Fruit fly (Drosophila melanogaster): ENCODE measurements around the gene CG16974.

Gene CG16974

DNA sequence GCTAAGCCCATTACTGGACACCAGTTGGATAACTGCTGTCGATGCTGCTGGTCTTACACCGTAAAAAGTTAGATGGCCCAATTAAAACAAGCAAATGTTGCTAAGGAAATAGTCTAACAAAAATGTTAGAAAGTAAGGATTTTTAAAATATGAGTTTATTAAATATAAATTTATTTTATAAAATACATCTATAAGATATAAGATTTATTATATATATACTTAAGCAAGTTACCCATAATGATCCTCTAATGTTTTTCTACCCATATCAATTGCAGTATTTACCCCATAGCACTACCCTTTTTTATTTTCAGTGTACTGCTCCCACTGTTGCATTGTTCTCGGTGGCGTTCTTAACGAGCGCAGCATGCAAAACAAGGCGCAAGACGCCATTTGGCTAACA lies 45.5 kb downstream of the CG16974 start (continued):
- TF ChIP-seq dsx (GFP tag; optimal IDR thresholded peaks at IDR 0.05; ENCODE audit: poor library complexity, severe bottlenecking) (peak; percentile 80), CG3032 (tag; optimal IDR thresholded peaks at IDR 0.05) (peak; percentile 85), CG11902 (GFP tag; optimal IDR thresholded peaks at IDR 0.05) (peak; percentile 4), fkh (GFP tag; optimal IDR thresholded peaks at IDR 0.05) (no peak), CG6792 (GFP tag; optimal IDR thresholded peaks at IDR 0.05) (no peak), dac (GFP tag; optimal IDR thresholded peaks at IDR 0.05) (no peak), Ets96B (tag; optimal IDR thresholded peaks at IDR 0.05) (peak; percentile 83), esn (GFP tag; optimal IDR thresholded peaks at IDR 0.05) (peak; percentile 42), spab (GFP tag; optimal IDR thresholded peaks at IDR 0.05) (peak; percentile 71), cyc (GFP tag; optimal IDR thresholded peaks at IDR 0.05) (peak; percentile 9), CG34406 (GFP tag; optimal IDR thresholded peaks at IDR 0.05) (peak; percentile 50)

DNA sequence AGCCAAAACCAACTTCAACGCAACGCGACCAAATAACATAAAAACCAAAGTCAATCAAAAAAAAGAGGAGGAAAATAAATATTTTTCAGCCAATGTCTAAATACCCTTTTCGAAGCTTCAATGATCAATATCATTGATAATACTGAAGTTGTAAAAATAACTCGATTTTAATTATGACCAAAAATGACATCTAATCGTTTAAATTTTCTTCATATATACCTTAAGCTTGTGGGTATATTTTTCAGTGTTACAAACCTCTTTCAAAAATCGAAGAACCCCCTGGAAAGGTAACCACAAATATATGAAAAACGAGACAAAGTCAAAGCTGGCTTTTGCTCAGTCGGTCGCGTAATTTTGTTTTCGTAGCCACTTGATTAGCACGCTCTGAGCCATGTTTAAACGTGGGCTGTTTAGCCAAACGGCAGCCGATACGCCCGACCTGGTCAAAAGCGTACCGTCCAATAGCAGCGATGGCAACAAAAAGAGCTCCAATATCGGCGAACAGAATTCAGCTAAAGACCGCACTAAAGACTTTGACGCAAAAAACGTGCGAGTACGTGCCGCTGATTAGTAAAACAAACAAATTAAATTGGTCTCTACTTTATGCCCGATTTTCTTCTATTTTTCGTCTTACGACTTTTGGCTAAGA lies 46.6 kb downstream of the CG16974 start:
- peak; percentile 0 for TF ChIP-seq lz (GFP tag; optimal IDR thresholded peaks at IDR 0.05)
- TF ChIP-seq cyc (GFP tag; optimal IDR thresholded peaks at IDR 0.05), result peak; percentile 17
- TF ChIP-seq Blimp-1 (GFP tag; optimal IDR thresholded peaks at IDR 0.05), result no peak
- no peak for TF ChIP-seq Ets21C (GFP tag; optimal IDR thresholded peaks at IDR 0.05)
- TF ChIP-seq fkh (GFP tag; optimal IDR thresholded peaks at IDR 0.05), result peak; percentile 45
- TF ChIP-seq svp (GFP tag), result peak; percentile 50
- no peak; the same call in 2 of the 3 replicates for TF ChIP-seq CG6163 (GFP tag; IDR thresholded peaks at IDR 0.05)
- TF ChIP-seq spab (GFP tag; optimal IDR thresholded peaks at IDR 0.05), result no peak
- no peak for TF ChIP-seq CG8632 (GFP tag; optimal IDR thresholded peaks at IDR 0.05)
- no peak for TF ChIP-seq CG8319 (GFP tag; optimal IDR thresholded peaks at IDR 0.05)
- no peak for TF ChIP-seq CG3032 (tag; optimal IDR thresholded peaks at IDR 0.05)
- TF ChIP-seq CG9139 (GFP tag; optimal IDR thresholded peaks at IDR 0.05), result no peak
- TF ChIP-seq CG34406 (GFP tag; optimal IDR thresholded peaks at IDR 0.05), result no peak
- TF ChIP-seq esn (GFP tag; optimal IDR thresholded peaks at IDR 0.05), result peak; percentile 27
- TF ChIP-seq CG8119 (GFP tag; IDR thresholded peaks at IDR 0.05), result peak; percentile 70
- peak; percentile 36 for TF ChIP-seq topi (GFP tag; optimal IDR thresholded peaks at IDR 0.05)
- no peak for TF ChIP-seq dac (GFP tag; optimal IDR thresholded peaks at IDR 0.05)
- peak; percentile 43 for TF ChIP-seq Met (GFP tag; optimal IDR thresholded peaks at IDR 0.05)
- no peak for TF ChIP-seq CG4318 (GFP tag; optimal IDR thresholded peaks at IDR 0.05)
- TF ChIP-seq ss (GFP tag; optimal IDR thresholded peaks at IDR 0.05), result no peak
- peak; percentile 27 for TF ChIP-seq net (GFP tag; optimal IDR thresholded peaks at IDR 0.05)
- no peak for TF ChIP-seq CG6854 (GFP tag; optimal IDR thresholded peaks at IDR 0.05)
- peak; percentile 80 for TF ChIP-seq CG15336 (GFP tag; IDR thresholded peaks at IDR 0.05)
- no peak for TF ChIP-seq Sox102F (GFP tag; optimal IDR thresholded peaks at IDR 0.05)
- peak; percentile 54 for TF ChIP-seq CG3919 (GFP tag; optimal IDR thresholded peaks at IDR 0.05)
- peak; percentile 29 for TF ChIP-seq OdsH (GFP tag; optimal IDR thresholded peaks at IDR 0.05)
- no peak for TF ChIP-seq Sox15 (GFP tag; optimal IDR thresholded peaks at IDR 0.05)
- TF ChIP-seq CG10669 (GFP tag; optimal IDR thresholded peaks at IDR 0.05), result no peak
- peak; percentile 52 for TF ChIP-seq Hr39 (GFP tag; optimal IDR thresholded peaks at IDR 0.05)
- TF ChIP-seq CG11294 (GFP tag; IDR thresholded peaks at IDR 0.05), result no peak; the same call in 1 of the 2 replicates
- TF ChIP-seq eg (GFP tag; IDR thresholded peaks at IDR 0.05), result peak; percentile 69; the same call in 2 of the 3 replicates
- TF ChIP-seq Lpt (GFP tag; optimal IDR thresholded peaks at IDR 0.05), result peak; percentile 29
- TF ChIP-seq achi (GFP tag; optimal IDR thresholded peaks at IDR 0.05), result peak; percentile 34
- peak; percentile 23 for TF ChIP-seq Smox (GFP tag; optimal IDR thresholded peaks at IDR 0.05)
- no peak for TF ChIP-seq CG7368 (GFP tag; optimal IDR thresholded peaks at IDR 0.05)
- peak; percentile 15 for TF ChIP-seq Ets96B (tag; optimal IDR thresholded peaks at IDR 0.05)
- no peak for TF ChIP-seq CG11762 (GFP tag; optimal IDR thresholded peaks at IDR 0.05; ENCODE audit: insufficient read depth)
- peak; percentile 52 for TF ChIP-seq Gug (GFP tag; IDR thresholded peaks at IDR 0.05)
- peak; percentile 44 for TF ChIP-seq CG6276 (GFP tag; optimal IDR thresholded peaks at IDR 0.05)
- TF ChIP-seq CG16779 (tag; optimal IDR thresholded peaks at IDR 0.05), result no peak
- TF ChIP-seq salr (GFP tag; optimal IDR thresholded peaks at IDR 0.05), result peak in 1 of 2 experiments; percentile 4
- TF ChIP-seq vri (GFP tag; optimal IDR thresholded peaks at IDR 0.05), result no peak
- TF ChIP-seq acj6 (GFP tag; optimal IDR thresholded peaks at IDR 0.05), result peak; percentile 21
- no peak for TF ChIP-seq Hr38 (GFP tag; optimal IDR thresholded peaks at IDR 0.05)
- no peak for TF ChIP-seq CG1621 (tag; optimal IDR thresholded peaks at IDR 0.05)

Data from whole organism, prepupa.